Fruit fly (Drosophila melanogaster) whole organism, pupa: ENCODE results near the gene CG9986.
A peak's percentile ranks its signal among the peaks of the same experiment; 100 is the strongest.

Experiments used
- CG10348 ChIP-seq: fragments of 200-800 bp; sonication (Bioruptor generic); IDR thresholded peaks from 2 replicates; pipeline ENCODE4 v1.3.6; 2022; ENCODE audit warnings: missing biosample characterization, missing genetic modification characterization
- CG12605 ChIP-seq: fragments of 200-800 bp; sonication (Bioruptor generic); IDR thresholded peaks from 2 replicates; pipeline ENCODE4 v1.3.6; 2022; ENCODE audit warnings: missing biosample characterization, missing genetic modification characterization
- CG13204 ChIP-seq: fragments of 200-800 bp; sonication (Bioruptor generic); optimal IDR thresholded peaks from 2 replicates; lab custom pipeline; 2018; ENCODE audit warnings: missing biosample characterization, mild to moderate bottlenecking, missing genetic modification characterization, moderate library complexity
- CG14655 ChIP-seq: fragments of 200-800 bp; sonication (Bioruptor generic); optimal IDR thresholded peaks from 3 replicates; lab custom pipeline; 2017; ENCODE audit warnings: mild to moderate bottlenecking, missing biosample characterization, missing genetic modification reagents, missing genetic modification characterization
- CG15710 ChIP-seq: fragments of 200-800 bp; sonication (Bioruptor generic); optimal IDR thresholded peaks from 2 replicates; lab custom pipeline; 2018; ENCODE audit warnings: missing biosample characterization, mild to moderate bottlenecking, missing genetic modification characterization, moderate library complexity
- CG17806 ChIP-seq: fragments of 200-800 bp; sonication (Bioruptor generic); optimal IDR thresholded peaks from 2 replicates; lab custom pipeline; 2018; ENCODE audit warnings: missing biosample characterization, mild to moderate bottlenecking, missing genetic modification characterization, moderate library complexity
- CG32121 ChIP-seq: fragments of 200-800 bp; sonication (Bioruptor generic); IDR thresholded peaks from 2 replicates; pipeline ENCODE4 v1.3.6; 2022; ENCODE audit warnings: missing biosample characterization, missing genetic modification characterization
- CG34367 ChIP-seq: fragments of 200-800 bp; sonication (Bioruptor generic); optimal IDR thresholded peaks from 2 replicates; lab custom pipeline; 2018; ENCODE audit warnings: missing biosample characterization, mild to moderate bottlenecking, missing genetic modification characterization
- CG4496 ChIP-seq: fragments of 200-800 bp; sonication (Bioruptor generic); IDR thresholded peaks from 3 replicates; pipeline ENCODE4 v1.3.6; 2022; ENCODE audit warnings: missing biosample characterization, missing genetic modification characterization
- CG8159 ChIP-seq: fragments of 200-800 bp; sonication (Bioruptor generic); optimal IDR thresholded peaks from 3 replicates; lab custom pipeline; 2018; ENCODE audit warnings: missing biosample characterization, mild to moderate bottlenecking, missing genetic modification characterization, moderate library complexity
- CG8301 ChIP-seq: fragments of 200-800 bp; sonication (Bioruptor generic); optimal IDR thresholded peaks from 2 replicates; lab custom pipeline; 2018; ENCODE audit warnings: missing biosample characterization, mild to moderate bottlenecking, missing genetic modification characterization
- CG9948 ChIP-seq: fragments of 200-800 bp; sonication (Bioruptor generic); optimal IDR thresholded peaks from 2 replicates; lab custom pipeline; 2018; ENCODE audit warnings: missing biosample characterization, mild to moderate bottlenecking, missing genetic modification characterization, moderate library complexity
- D1 ChIP-seq: fragments of 200-800 bp; sonication (Bioruptor generic); optimal IDR thresholded peaks from 2 replicates; lab custom pipeline; 2018; ENCODE audit warnings: missing biosample characterization, mild to moderate bottlenecking, missing genetic modification characterization, moderate library complexity
- EcR ChIP-seq: fragments of 200-800 bp; sonication (Bioruptor generic); optimal IDR thresholded peaks from 3 replicates; lab custom pipeline; 2019; ENCODE audit warnings: missing biosample characterization, missing genetic modification characterization, mild to moderate bottlenecking, moderate library complexity, missing genetic modification reagents
- Ets98B ChIP-seq: fragments of 200-800 bp; sonication (Bioruptor generic); IDR thresholded peaks from 2 replicates; pipeline ENCODE4 v1.3.6; 2022; ENCODE audit warnings: missing biosample characterization, missing genetic modification characterization
- Pif1A ChIP-seq: fragments of 200-800 bp; sonication (Bioruptor generic); optimal IDR thresholded peaks from 3 replicates; lab custom pipeline; 2016; ENCODE audit warnings: missing biosample characterization, missing genetic modification characterization
- Pif1B ChIP-seq: fragments of 200-800 bp; sonication (Bioruptor generic); optimal IDR thresholded peaks from 3 replicates; lab custom pipeline; 2016; ENCODE audit warnings: missing biosample characterization, missing genetic modification characterization
- Snoo ChIP-seq: fragments of 200-800 bp; sonication (Bioruptor generic); optimal IDR thresholded peaks from 3 replicates; lab custom pipeline; 2017; ENCODE audit warnings: missing biosample characterization, mild to moderate bottlenecking, missing genetic modification characterization, inconsistent platforms
- fd96Ca ChIP-seq: fragments of 200-800 bp; sonication (Bioruptor generic); IDR thresholded peaks from 3 replicates; pipeline ENCODE4 v1.3.6; 2022; ENCODE audit warnings: missing biosample characterization, missing genetic modification characterization
- gl ChIP-seq: fragments of 200-800 bp; sonication (Bioruptor generic); optimal IDR thresholded peaks from 2 replicates; lab custom pipeline; 2018; ENCODE audit warnings: missing biosample characterization, mild to moderate bottlenecking, missing genetic modification characterization
- rn ChIP-seq: fragments of 200-800 bp; sonication (Bioruptor generic); IDR thresholded peaks from 2 replicates; pipeline ENCODE4 v1.3.6; 2022; ENCODE audit warnings: missing biosample characterization, missing genetic modification characterization

CG9986 gene

DNA sequence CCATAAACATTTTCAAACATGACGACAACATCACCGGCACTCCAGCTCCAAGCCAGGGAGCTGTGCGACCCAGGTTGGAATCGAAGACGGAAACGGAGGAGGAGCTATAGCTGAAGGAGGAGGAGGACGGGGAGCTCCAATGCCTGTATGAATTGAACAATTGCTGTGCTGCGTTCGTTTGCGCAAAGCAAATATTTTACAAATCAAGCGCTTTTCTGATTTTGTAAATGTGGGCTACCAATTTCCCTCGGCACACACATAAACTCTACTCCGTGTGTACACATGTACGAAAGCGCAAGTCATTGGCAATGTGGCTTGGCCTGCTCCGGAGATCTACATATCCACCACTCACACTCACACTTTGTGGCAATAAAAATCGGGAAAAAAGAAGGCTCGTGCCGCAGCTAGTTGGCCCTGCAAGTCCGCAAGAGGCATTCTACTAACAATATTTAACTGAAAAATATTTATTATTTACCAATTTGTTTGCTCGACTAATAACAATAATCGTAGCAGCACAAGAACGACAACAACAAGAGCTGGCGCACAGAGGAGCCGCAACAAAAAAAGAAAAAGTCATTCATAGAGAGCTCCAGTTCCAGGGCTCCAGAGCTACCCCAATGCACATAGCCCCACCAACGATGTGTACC, 36.2 kb upstream of the CG9986 start:
- TF ChIP-seq CG14655 (GFP tag; lab: Kevin White, UChicago) (peak; percentile 9), CG13204 (GFP tag; lab: Kevin White, UChicago) (no peak), CG4496 (no peak), Pif1B (GFP tag; lab: Kevin White, UChicago) (peak; percentile 24)

DNA sequence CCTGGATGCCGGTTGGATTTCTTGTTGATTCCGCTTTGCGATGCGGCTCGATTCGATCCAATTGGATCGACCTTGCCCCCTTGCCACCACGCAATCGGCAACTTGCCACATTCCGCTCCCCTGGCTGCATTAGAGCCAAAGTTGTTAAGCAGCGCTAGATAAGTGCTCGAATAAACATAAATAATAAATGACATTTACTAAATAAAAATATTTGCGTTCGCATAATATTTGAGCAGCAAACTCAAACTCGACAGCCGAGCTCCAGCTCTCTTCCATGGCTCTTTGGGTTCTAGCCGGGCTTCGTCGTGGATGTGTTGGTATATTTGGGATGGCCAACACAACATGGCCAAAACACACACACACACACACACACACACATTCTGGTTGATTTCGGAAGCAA, 35.1 kb upstream of the CG9986 start:
- TF ChIP-seq CG14655 (GFP tag; lab: Kevin White, UChicago) = no peak
- no peak for TF ChIP-seq CG8301

DNA sequence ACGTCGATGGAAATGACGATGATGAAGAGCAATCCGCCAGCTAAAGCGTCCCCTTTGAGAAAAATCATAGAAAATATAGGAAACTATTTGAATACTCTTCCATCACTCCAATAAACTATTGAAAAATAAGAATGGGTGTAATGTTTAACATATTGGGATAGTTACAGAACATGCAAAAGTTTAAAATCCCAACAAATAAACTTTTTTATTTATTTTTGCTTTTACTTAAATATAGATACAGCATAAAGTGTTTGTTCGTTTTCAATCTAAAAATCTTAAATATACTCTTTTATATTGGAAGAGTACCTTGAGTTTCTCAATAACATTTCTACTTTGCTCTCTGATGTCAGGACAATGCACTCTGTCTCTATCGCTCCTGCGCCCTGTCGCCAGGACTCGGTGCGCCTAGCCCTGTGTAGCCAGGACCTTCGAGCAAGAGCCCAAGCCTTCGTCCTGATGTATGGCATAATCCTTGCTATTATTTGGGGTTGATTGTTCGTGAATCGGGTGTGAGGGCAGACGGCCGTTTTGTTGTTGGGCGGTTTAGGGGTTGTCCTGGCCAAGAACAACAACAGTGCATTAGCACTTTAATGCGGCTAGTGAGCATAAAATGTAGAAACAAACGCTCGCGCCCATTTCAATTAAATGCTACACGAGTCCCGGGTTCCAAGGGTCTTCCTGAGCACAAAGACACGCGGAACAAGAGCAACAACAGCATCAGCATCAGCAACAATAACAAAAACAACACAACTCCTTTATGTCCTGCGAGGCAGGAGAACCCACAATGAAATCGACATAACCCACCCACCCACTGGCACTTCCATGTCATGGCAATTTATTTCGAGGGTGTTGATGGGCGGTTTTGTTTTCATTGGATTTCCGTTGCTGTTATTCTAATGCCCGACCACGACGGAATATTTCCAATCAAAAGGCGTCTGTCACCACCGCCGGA, 32.9 kb upstream of the CG9986 start:
- no peak for TF ChIP-seq fd96Ca (GFP tag; lab: Robert Waterston, UW)
- TF ChIP-seq CG8159 = no peak
- TF ChIP-seq Pif1A (GFP tag; lab: Kevin White, UChicago) = no peak
- TF ChIP-seq CG9948 = no peak
- TF ChIP-seq Snoo (tag; lab: Kevin White, UChicago) = no peak
- no peak for TF ChIP-seq Pif1B (GFP tag; lab: Kevin White, UChicago)
- no peak for TF ChIP-seq EcR (GFP tag; lab: Kevin White, UChicago)
- no peak for TF ChIP-seq D1 (tag; lab: Kevin White, UChicago)
- TF ChIP-seq rn (GFP tag; lab: Robert Waterston, UW) = no peak
- TF ChIP-seq CG14655 (GFP tag; lab: Kevin White, UChicago) = no peak
- no peak for TF ChIP-seq CG13204 (GFP tag; lab: Kevin White, UChicago)
- no peak for TF ChIP-seq CG4496
- TF ChIP-seq CG15710 (tag; lab: Kevin White, UChicago) = no peak
- TF ChIP-seq CG32121 (GFP tag; lab: Robert Waterston, UW) = no peak
- no peak for TF ChIP-seq CG17806
- no peak for TF ChIP-seq CG8301
- no peak for TF ChIP-seq CG10348 (GFP tag; lab: Robert Waterston, UW)

DNA sequence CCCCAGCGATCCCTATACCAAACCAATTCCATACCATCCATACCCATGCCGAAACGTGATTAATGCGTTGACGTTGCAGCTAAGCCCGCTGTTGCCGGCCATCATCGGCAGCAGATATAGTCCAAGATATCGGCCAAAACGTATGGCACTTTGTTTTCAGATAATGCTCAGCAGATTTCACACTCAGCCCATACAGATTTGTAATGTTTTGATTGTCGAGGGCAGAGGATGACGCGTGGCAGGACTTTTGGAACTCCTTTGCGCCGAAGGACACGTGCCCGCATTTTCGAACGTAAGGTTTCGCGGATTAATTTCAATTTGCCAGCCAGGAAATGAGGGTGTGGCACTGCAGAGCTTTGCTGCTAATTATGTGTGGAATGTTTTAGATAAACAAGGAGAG, 29.0 kb upstream of the CG9986 start:
- TF ChIP-seq rn (GFP tag; lab: Robert Waterston, UW) = no peak
- TF ChIP-seq EcR (GFP tag; lab: Kevin White, UChicago) = no peak
- no peak for TF ChIP-seq Ets98B (GFP tag; lab: Robert Waterston, UW)
- no peak for TF ChIP-seq CG8159
- no peak for TF ChIP-seq CG4496
- TF ChIP-seq Pif1B (GFP tag; lab: Kevin White, UChicago) = no peak
- TF ChIP-seq CG32121 (GFP tag; lab: Robert Waterston, UW) = no peak
- TF ChIP-seq CG17806 = no peak
- TF ChIP-seq CG13204 (GFP tag; lab: Kevin White, UChicago) = no peak
- TF ChIP-seq gl (tag; lab: Kevin White, UChicago) = no peak
- no peak for TF ChIP-seq D1 (tag; lab: Kevin White, UChicago)
- TF ChIP-seq CG12605 = no peak
- TF ChIP-seq CG8301 = no peak
- TF ChIP-seq fd96Ca (GFP tag; lab: Robert Waterston, UW) = no peak
- TF ChIP-seq Snoo (tag; lab: Kevin White, UChicago) = no peak

DNA sequence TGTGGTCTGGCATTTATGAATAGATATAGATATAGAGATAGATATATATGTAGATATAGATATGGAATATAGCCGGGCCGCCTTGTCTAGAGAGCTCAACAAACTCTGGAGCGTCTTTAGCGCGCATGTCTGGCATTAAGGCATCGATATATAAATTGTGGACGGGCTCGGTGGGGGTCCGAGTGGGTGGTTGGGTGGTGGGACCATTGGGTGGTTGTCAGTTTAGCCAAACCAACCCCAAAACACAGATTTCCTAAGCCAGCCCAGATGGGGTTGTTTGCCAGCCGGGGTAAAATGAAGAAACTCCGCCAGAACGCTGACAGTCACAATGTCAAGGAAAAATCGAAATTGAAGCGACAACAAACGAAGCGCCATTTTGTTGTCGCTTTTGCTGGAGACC, 26.4 kb upstream of the CG9986 start:
- TF ChIP-seq fd96Ca (GFP tag; lab: Robert Waterston, UW) (no peak), CG34367 (tag; lab: Kevin White, UChicago) (no peak), CG8301 (no peak), D1 (tag; lab: Kevin White, UChicago) (no peak), Pif1B (GFP tag; lab: Kevin White, UChicago) (no peak), CG9948 (no peak), CG4496 (no peak), CG8159 (no peak), CG17806 (no peak), CG12605 (no peak), CG13204 (GFP tag; lab: Kevin White, UChicago) (no peak), CG14655 (GFP tag; lab: Kevin White, UChicago) (no peak), gl (tag; lab: Kevin White, UChicago) (no peak), CG10348 (GFP tag; lab: Robert Waterston, UW) (no peak), CG32121 (GFP tag; lab: Robert Waterston, UW) (no peak), rn (GFP tag; lab: Robert Waterston, UW) (no peak), Ets98B (GFP tag; lab: Robert Waterston, UW) (no peak), Snoo (tag; lab: Kevin White, UChicago) (no peak), CG15710 (tag; lab: Kevin White, UChicago) (no peak), EcR (GFP tag; lab: Kevin White, UChicago) (no peak)

DNA sequence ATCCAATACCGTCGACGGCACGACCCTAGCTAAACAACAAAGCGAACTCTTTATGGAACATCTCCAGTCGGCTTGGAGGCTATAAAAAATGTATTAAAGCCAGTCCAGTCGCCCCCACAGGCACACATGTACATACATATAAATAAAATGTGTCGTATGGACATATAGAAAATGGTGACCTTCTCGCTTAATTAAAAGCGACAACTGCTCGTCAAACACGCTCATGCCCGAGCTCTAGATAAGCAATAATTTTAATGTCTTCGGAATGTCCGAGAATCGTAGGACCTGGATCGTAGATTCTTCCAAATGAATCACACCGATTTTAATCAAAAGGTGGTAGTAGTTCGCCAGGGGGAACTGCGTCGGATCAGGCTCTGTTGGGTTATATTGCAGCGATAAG, 25.9 kb upstream of the CG9986 start:
- TF ChIP-seq CG14655 (GFP tag; lab: Kevin White, UChicago) (no peak), Pif1B (GFP tag; lab: Kevin White, UChicago) (no peak), CG8159 (no peak), rn (GFP tag; lab: Robert Waterston, UW) (no peak), CG8301 (no peak), CG4496 (no peak), CG9948 (no peak)
- TF ChIP-seq, all 21 proteins: peak for 0
